Fruit fly (Drosophila melanogaster) whole organism, embryonic: Measurements from ENCODE around the gene CG6891.
A peak's percentile ranks its signal among the peaks of the same experiment; 100 is the strongest.

Source experiments
- CG10267 ChIP-seq: fragments of 200-800 bp; sonication (Bioruptor generic); optimal IDR thresholded peaks from 2 replicates; lab custom pipeline; 2018; ENCODE audit warnings: missing biosample characterization, mild to moderate bottlenecking, missing genetic modification characterization, moderate library complexity
- CG11696 ChIP-seq: fragments of 200-800 bp; sonication (Bioruptor generic); IDR thresholded peaks from 2 replicates; pipeline ENCODE4 v1.3.6; 2022; ENCODE audit warnings: missing biosample characterization, missing genetic modification characterization
- CG13287 ChIP-seq: fragments of 200-800 bp; sonication (Bioruptor generic); IDR thresholded peaks from 2 replicates; pipeline ENCODE4 v1.3.6; 2022; ENCODE audit warnings: missing biosample characterization, missing genetic modification characterization; ENCODE audit not compliant: partially characterized antibody
- CG14667 ChIP-seq: fragments of 200-800 bp; sonication (Bioruptor generic); IDR thresholded peaks from 2 replicates; pipeline ENCODE4 v1.3.6; 2022; ENCODE audit warnings: missing biosample characterization, missing genetic modification characterization
- CG14710 ChIP-seq: fragments of 200-800 bp; sonication (Bioruptor generic); optimal IDR thresholded peaks from 3 replicates; lab custom pipeline; 2019; ENCODE audit warnings: missing biosample characterization, mild to moderate bottlenecking, missing genetic modification characterization, moderate library complexity
- CG14860 ChIP-seq: fragments of 200-800 bp; sonication (Bioruptor generic); IDR thresholded peaks from 3 replicates; pipeline ENCODE4 v1.3.6; 2022; ENCODE audit warnings: missing biosample characterization, missing genetic modification characterization; ENCODE audit not compliant: partially characterized antibody
- CG1603 ChIP-seq: fragments of 200-800 bp; sonication (Bioruptor generic); optimal IDR thresholded peaks from 2 replicates; lab custom pipeline; 2019; ENCODE audit warnings: missing biosample characterization, mild to moderate bottlenecking, missing genetic modification characterization, moderate library complexity
- CG2120 ChIP-seq: fragments of 200-800 bp; sonication (Bioruptor generic); optimal IDR thresholded peaks from 3 replicates; lab custom pipeline; 2016; ENCODE audit warnings: missing biosample characterization, missing genetic modification characterization
- CG2712 ChIP-seq: fragments of 200-800 bp; optimal IDR thresholded peaks from 3 replicates; lab custom pipeline; 2019; ENCODE audit warnings: missing biosample characterization, mild to moderate bottlenecking, missing genetic modification characterization, moderate library complexity
- CG32532 ChIP-seq: fragments of 200-800 bp; sonication (Bioruptor generic); IDR thresholded peaks from 2 replicates; pipeline ENCODE4 v1.3.6; 2022; ENCODE audit warnings: missing biosample characterization, missing genetic modification characterization
- CG34224 ChIP-seq: fragments of 200-800 bp; sonication (Bioruptor generic); IDR thresholded peaks from 3 replicates; pipeline ENCODE4 v1.3.6; 2022; ENCODE audit warnings: missing biosample characterization, missing genetic modification characterization; ENCODE audit not compliant: partially characterized antibody
- CG3847 ChIP-seq: fragments of 200-800 bp; sonication (Bioruptor generic); IDR thresholded peaks from 2 replicates; pipeline ENCODE4 v1.3.6; 2022; ENCODE audit warnings: missing biosample characterization, missing genetic modification characterization
- CG3995 ChIP-seq: fragments of 200-800 bp; sonication (Bioruptor generic); optimal IDR thresholded peaks from 3 replicates; lab custom pipeline; 2016; ENCODE audit warnings: missing biosample characterization, missing genetic modification characterization
- CG5245 ChIP-seq: fragments of 200-800 bp; sonication (Bioruptor generic); optimal IDR thresholded peaks from 3 replicates; lab custom pipeline; 2016; ENCODE audit warnings: missing biosample characterization, missing genetic modification characterization
- CG7271 ChIP-seq: fragments of 200-800 bp; sonication (Bioruptor generic); optimal IDR thresholded peaks from 2 replicates; lab custom pipeline; 2018; ENCODE audit warnings: missing biosample characterization, mild to moderate bottlenecking, missing genetic modification characterization, moderate library complexity
- CG7556 ChIP-seq: fragments of 200-800 bp; sonication (Bioruptor generic); optimal IDR thresholded peaks from 2 replicates; lab custom pipeline; 2017; ENCODE audit warnings: missing biosample characterization, mild to moderate bottlenecking, missing genetic modification characterization
- CG8290 ChIP-seq, 3 experiments: fragments of 200-800 bp; sonication (Bioruptor generic); optimal IDR thresholded peaks; 2 replicates each; lab custom pipeline; 2016 to 2019; ENCODE audit warnings: missing biosample characterization in 3 of 3, missing genetic modification characterization in 3 of 3, mild to moderate bottlenecking in 2 of 3, moderate library complexity in 1 of 3
- CG8388 ChIP-seq: fragments of 200-800 bp; sonication (Bioruptor generic); optimal IDR thresholded peaks from 2 replicates; lab custom pipeline; 2019; ENCODE audit warnings: missing biosample characterization, mild to moderate bottlenecking, missing genetic modification characterization, moderate library complexity
- CG9215 ChIP-seq: fragments of 200-800 bp; sonication (Bioruptor generic); IDR thresholded peaks from 2 replicates; pipeline ENCODE4 v1.3.6; 2022; ENCODE audit warnings: missing biosample characterization, missing genetic modification characterization
- D19B ChIP-seq: fragments of 200-800 bp; sonication (Bioruptor generic); optimal IDR thresholded peaks from 2 replicates; lab custom pipeline; 2017; ENCODE audit warnings: missing biosample characterization, mild to moderate bottlenecking, missing genetic modification characterization
- Dref ChIP-seq: fragments of 200-800 bp; sonication (Bioruptor generic); IDR thresholded peaks from 2 replicates; pipeline ENCODE4 v1.3.6; 2022; ENCODE audit warnings: missing biosample characterization, missing genetic modification characterization
- GATAe ChIP-seq: fragments of 200-800 bp; sonication (Bioruptor generic); conservative IDR thresholded peaks from 2 replicates; pipeline ENCODE4 v1.3.6; 2022; ENCODE audit warnings: missing biosample characterization, missing genetic modification characterization
- HLH4C ChIP-seq: fragments of 200-800 bp; sonication (Bioruptor generic); IDR thresholded peaks from 3 replicates; pipeline ENCODE4 v1.3.6; 2022; ENCODE audit warnings: missing biosample characterization, missing genetic modification characterization; ENCODE audit not compliant: partially characterized antibody
- MBD-R2 ChIP-seq: fragments of 200-800 bp; sonication (Bioruptor generic); IDR thresholded peaks from 2 replicates; pipeline ENCODE4 v1.3.6; 2022; ENCODE audit warnings: missing biosample characterization, missing genetic modification characterization
- Med ChIP-seq: fragments of 200-800 bp; sonication (Bioruptor generic); peaks from one replicate; lab custom pipeline; 2016; ENCODE audit warnings: missing biosample characterization, missing genetic modification characterization, mild to moderate bottlenecking, inconsistent platforms, moderate library complexity
- Myb ChIP-seq: fragments of 200-800 bp; sonication (Bioruptor generic); optimal IDR thresholded peaks from 2 replicates; lab custom pipeline; 2016; ENCODE audit warnings: missing biosample characterization, missing genetic modification characterization
- NFAT ChIP-seq: fragments of 200-800 bp; sonication (Bioruptor generic); IDR thresholded peaks from 2 replicates; pipeline ENCODE4 v1.3.6; 2022; ENCODE audit warnings: missing biosample characterization, missing genetic modification characterization
- NK7.1 ChIP-seq: fragments of 200-800 bp; sonication (Bioruptor generic); optimal IDR thresholded peaks from 3 replicates; lab custom pipeline; 2016; ENCODE audit warnings: missing biosample characterization, missing genetic modification characterization
- Pdp1 ChIP-seq, 2 experiments: fragments of 200-800 bp; sonication (Bioruptor generic); optimal IDR thresholded peaks; 3 replicates each; lab custom pipeline; 2016; ENCODE audit warnings: missing biosample characterization in 2 of 2, missing genetic modification characterization in 2 of 2, mild to moderate bottlenecking in 1 of 2, moderate library complexity in 1 of 2
- Rfx ChIP-seq: fragments of 200-800 bp; sonication (Bioruptor generic); IDR thresholded peaks from 2 replicates; pipeline ENCODE4 v1.3.6; 2022; ENCODE audit warnings: missing biosample characterization, missing genetic modification characterization
- TFAM ChIP-seq: fragments of 200-800 bp; sonication (Bioruptor generic); optimal IDR thresholded peaks from 2 replicates; lab custom pipeline; 2017; ENCODE audit warnings: missing biosample characterization, missing genetic modification characterization, inconsistent platforms
- Tbp ChIP-seq: fragments of >200 bp; optimal IDR thresholded peaks from 2 replicates; lab custom pipeline; 2018; ENCODE audit warnings: missing biosample characterization, missing genetic modification characterization
- amos ChIP-seq: fragments of 200-800 bp; sonication (Bioruptor generic); IDR thresholded peaks from 2 replicates; pipeline ENCODE4 v1.3.6; 2022; ENCODE audit warnings: missing biosample characterization, missing genetic modification characterization; ENCODE audit not compliant: partially characterized antibody
- ase ChIP-seq: fragments of 200-800 bp; sonication (Bioruptor generic); IDR thresholded peaks from 3 replicates; pipeline ENCODE4 v1.3.6; 2022; ENCODE audit warnings: missing biosample characterization, missing genetic modification characterization
- ato ChIP-seq: fragments of 200-800 bp; sonication (Bioruptor generic); IDR thresholded peaks from 2 replicates; pipeline ENCODE4 v1.3.6; 2022; ENCODE audit warnings: missing biosample characterization, missing genetic modification characterization; ENCODE audit not compliant: partially characterized antibody
- chif ChIP-seq, 2 experiments: fragments of 200-800 bp; sonication (Bioruptor generic); optimal IDR thresholded peaks; 3 replicates each; lab custom pipeline; 2016; ENCODE audit warnings: missing biosample characterization in 2 of 2, missing genetic modification characterization in 2 of 2
- dmrt99B ChIP-seq: fragments of 200-800 bp; sonication (Bioruptor generic); optimal IDR thresholded peaks from 2 replicates; lab custom pipeline; 2018; ENCODE audit warnings: missing biosample characterization, mild to moderate bottlenecking, missing genetic modification characterization, moderate library complexity
- ems ChIP-seq: fragments of 200-800 bp; sonication (Bioruptor generic); optimal IDR thresholded peaks from 3 replicates; lab custom pipeline; 2016; ENCODE audit warnings: missing biosample characterization, missing genetic modification characterization
- gem ChIP-seq: fragments of 200-800 bp; sonication (Bioruptor generic); optimal IDR thresholded peaks from 2 replicates; lab custom pipeline; 2019; ENCODE audit warnings: missing biosample characterization, mild to moderate bottlenecking, missing genetic modification characterization, moderate library complexity
- hbn ChIP-seq: fragments of 200-800 bp; sonication (Bioruptor generic); IDR thresholded peaks from 2 replicates; pipeline ENCODE4 v1.3.6; 2022; ENCODE audit warnings: missing biosample characterization, missing genetic modification characterization; ENCODE audit not compliant: partially characterized antibody
- luna ChIP-seq: fragments of 200-800 bp; sonication (Bioruptor generic); optimal IDR thresholded peaks from 2 replicates; lab custom pipeline; 2016; ENCODE audit warnings: missing biosample characterization, missing genetic modification characterization
- pan ChIP-seq, 4 experiments: fragments of >200 bp in 3 of 4; fragments of 200-800 bp in 1 of 4; sonication (Bioruptor generic) in 1 of 4; optimal IDR thresholded peaks in 3 of 4; IDR thresholded peaks in 1 of 4; 2 replicates each; pipeline versions ENCODE4 v1.3.6 to Lab custom; 2017 to 2022; ENCODE audit warnings: missing biosample characterization in 2 of 4, missing genetic modification characterization in 2 of 4, mixed read lengths in 1 of 4
- rib ChIP-seq: fragments of 200-800 bp; sonication (Bioruptor generic); IDR thresholded peaks from 2 replicates; pipeline ENCODE4 v1.3.6; 2022; ENCODE audit warnings: missing biosample characterization, missing genetic modification characterization
- sd ChIP-seq: fragments of 200-800 bp; sonication (Bioruptor generic); optimal IDR thresholded peaks from 3 replicates; lab custom pipeline; 2018; ENCODE audit warnings: missing biosample characterization, mild to moderate bottlenecking, missing genetic modification characterization, moderate library complexity
- sens ChIP-seq: fragments of 200-800 bp; sonication (Bioruptor generic); peaks from one replicate; lab custom pipeline; 2016; ENCODE audit warnings: missing biosample characterization, missing genetic modification characterization
- ttk ChIP-seq: fragments of 200-800 bp; sonication (Bioruptor generic); IDR thresholded peaks from 2 replicates; pipeline ENCODE4 v2.1.2; 2022; ENCODE audit warnings: missing biosample characterization, missing genetic modification characterization
- twi ChIP-seq: fragments of 200-800 bp; optimal IDR thresholded peaks from 2 replicates; lab custom pipeline; 2019; ENCODE audit warnings: missing biosample characterization, mild to moderate bottlenecking, missing genetic modification characterization, moderate library complexity
- unc-4 ChIP-seq: fragments of 200-800 bp; sonication (Bioruptor generic); IDR thresholded peaks from 2 replicates; pipeline ENCODE4 v1.3.6; 2022; ENCODE audit warnings: missing biosample characterization, missing genetic modification characterization; ENCODE audit not compliant: partially characterized antibody
- unpg ChIP-seq: fragments of 200-800 bp; sonication (Bioruptor generic); optimal IDR thresholded peaks from 3 replicates; lab custom pipeline; 2018; ENCODE audit warnings: missing biosample characterization, mild to moderate bottlenecking, missing genetic modification characterization, moderate library complexity

The CG6891 gene

DNA sequence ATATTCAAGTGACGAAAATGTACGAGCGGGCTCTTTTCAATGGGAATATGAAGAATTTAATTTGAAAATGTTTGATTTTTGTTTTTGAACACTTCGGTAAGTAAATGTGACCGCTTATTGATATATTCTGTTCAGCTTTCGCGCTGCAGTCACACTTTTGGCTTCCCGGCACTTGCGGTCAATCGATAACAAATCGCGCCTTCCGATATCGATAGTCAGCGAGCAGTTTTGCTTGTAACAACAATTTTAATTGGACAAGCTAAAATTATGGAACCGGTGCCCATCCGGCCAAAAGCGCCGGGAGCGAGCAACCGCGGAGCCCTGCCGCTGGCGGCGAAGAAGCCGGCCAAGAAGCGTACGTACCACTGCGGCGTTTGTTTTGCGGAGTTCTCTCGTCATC, 55.4 kb downstream of the CG6891 start, which contains the start of gene CG7101 (continued):
- no peak for TF ChIP-seq gem (tag; lab: Kevin White, UChicago)
- TF ChIP-seq CG10267 (tag; lab: Kevin White, UChicago), result peak; percentile 27
- no peak for TF ChIP-seq CG7271 (tag; lab: Kevin White, UChicago)
- TF ChIP-seq NFAT (GFP tag; lab: Robert Waterston, UW), result no peak
- peak; percentile 21; the same call in 1 of the 2 replicates for TF ChIP-seq Rfx
- TF ChIP-seq CG34224 (GFP tag; lab: Robert Waterston, UW), result peak; percentile 73; the same call in 2 of the 3 replicates
- no peak for TF ChIP-seq CG8388
- peak; percentile 62 for TF ChIP-seq Med
- peak; percentile 42; the same call in 1 of the 2 replicates for TF ChIP-seq CG3847 (GFP tag; lab: Robert Waterston, UW)
- TF ChIP-seq CG32532 (GFP tag; lab: Robert Waterston, UW), result no peak
- no peak for TF ChIP-seq unpg (GFP tag; lab: Kevin White, UChicago)
- TF ChIP-seq CG3995 (GFP tag; lab: Kevin White, UChicago), result peak; percentile 94
- no peak for TF ChIP-seq CG9215 (GFP tag; lab: Robert Waterston, UW)
- TF ChIP-seq twi (tag; lab: Kevin White, UChicago), result no peak
- no peak for TF ChIP-seq ttk (GFP tag; lab: Robert Waterston, UW)
- TF ChIP-seq pan (optimal IDR thresholded peaks at IDR 0.05; lab: Kevin White, UChicago), result no peak
- TF ChIP-seq pan (GFP tag; optimal IDR thresholded peaks at IDR 0.05 in 1 of 2, IDR thresholded peaks at IDR 0.05 in 1 of 2), result peak in 1 of 2 experiments; percentile 18
- TF ChIP-seq CG8290 (GFP tag; optimal IDR thresholded peaks at IDR 0.05; lab: Kevin White, UChicago), result peak; percentile 25
- no peak for TF ChIP-seq CG8290 (tag; optimal IDR thresholded peaks at IDR 0.05; lab: Kevin White, UChicago)
- TF ChIP-seq CG2120 (GFP tag; lab: Kevin White, UChicago), result no peak
- TF ChIP-seq Tbp (GFP tag; lab: Kevin White, UChicago), result no peak
- TF ChIP-seq rib (GFP tag; lab: Robert Waterston, UW), result 0 out of 2 replicates have a peak, but pooled peaks have one; percentile 17
- peak; percentile 61 for TF ChIP-seq unc-4 (GFP tag; lab: Robert Waterston, UW)
- TF ChIP-seq CG2712, result no peak
- no peak for TF ChIP-seq CG5245 (GFP tag; lab: Kevin White, UChicago)
- TF ChIP-seq HLH4C (GFP tag; lab: Robert Waterston, UW), result peak; percentile 79
- peak; percentile 82 for TF ChIP-seq Dref (GFP tag; lab: Robert Waterston, UW)
- no peak for TF ChIP-seq dmrt99B (tag; lab: Kevin White, UChicago)
- no peak for TF ChIP-seq sd
- peak; percentile 79 for TF ChIP-seq CG13287 (GFP tag; lab: Robert Waterston, UW)
- no peak for TF ChIP-seq luna (GFP tag; lab: Kevin White, UChicago)
- TF ChIP-seq D19B (GFP tag; lab: Kevin White, UChicago), result no peak
- no peak for TF ChIP-seq ase
- TF ChIP-seq GATAe (GFP tag; lab: Robert Waterston, UW), result no peak
- no peak for TF ChIP-seq chif (GFP tag; optimal IDR thresholded peaks at IDR 0.05; lab: Kevin White, UChicago)
- peak; percentile 62 for TF ChIP-seq CG14860
- TF ChIP-seq CG1603 (tag; lab: Kevin White, UChicago), result peak; percentile 59
- no peak for TF ChIP-seq CG14667 (GFP tag; lab: Robert Waterston, UW)
- TF ChIP-seq CG14710 (tag; lab: Kevin White, UChicago), result peak; percentile 28
- peak; percentile 72 for TF ChIP-seq ato (GFP tag; lab: Robert Waterston, UW)
- peak in 1 of 2 experiments; percentile 37 for TF ChIP-seq Pdp1 (GFP tag; optimal IDR thresholded peaks at IDR 0.05; lab: Kevin White, UChicago)
- TF ChIP-seq CG7556 (GFP tag; lab: Kevin White, UChicago), result no peak
- peak; percentile 78 for TF ChIP-seq MBD-R2 (GFP tag; lab: Robert Waterston, UW)
- TF ChIP-seq ems, result no peak
- peak; percentile 54 for TF ChIP-seq Myb (GFP tag; lab: Kevin White, UChicago)
- no peak for TF ChIP-seq CG11696 (GFP tag; lab: Robert Waterston, UW)
- peak; percentile 59; the same call in 1 of the 2 replicates for TF ChIP-seq hbn (GFP tag; lab: Robert Waterston, UW)
- TF ChIP-seq sens (GFP tag; lab: Kevin White, UChicago), result peak; percentile 33
- TF ChIP-seq NK7.1 (GFP tag; lab: Kevin White, UChicago), result no peak
- TF ChIP-seq amos (GFP tag; lab: Robert Waterston, UW), result peak; percentile 63
- no peak for TF ChIP-seq TFAM
